Fruit fly (Drosophila melanogaster) Kc167 (cell line): Measurements from ENCODE around the gene cindr.

Experiments
- Myc ChIP-seq: fragments of >200 bp; optimal IDR thresholded peaks from 2 replicates; lab custom pipeline; 2017; ENCODE audit warnings: missing external identifiers
- Sin3A ChIP-seq: fragments of >200 bp; optimal IDR thresholded peaks from 2 replicates; lab custom pipeline; 2018; ENCODE audit warnings: missing external identifiers
- h ChIP-seq: fragments of >200 bp; optimal IDR thresholded peaks from 3 replicates; lab custom pipeline; 2018; ENCODE audit warnings: missing external identifiers
- insv ChIP-seq: fragments of >200 bp; optimal IDR thresholded peaks from 3 replicates; lab custom pipeline; 2018; ENCODE audit warnings: missing external identifiers
- psq ChIP-seq: fragments of >200 bp; optimal IDR thresholded peaks from 2 replicates; lab custom pipeline; 2017; ENCODE audit warnings: missing external identifiers
- ttk ChIP-seq: sonication (Bioruptor generic); optimal IDR thresholded peaks from 2 replicates; lab custom pipeline; 2017; ENCODE audit warnings: missing external identifiers

cindr gene

DNA sequence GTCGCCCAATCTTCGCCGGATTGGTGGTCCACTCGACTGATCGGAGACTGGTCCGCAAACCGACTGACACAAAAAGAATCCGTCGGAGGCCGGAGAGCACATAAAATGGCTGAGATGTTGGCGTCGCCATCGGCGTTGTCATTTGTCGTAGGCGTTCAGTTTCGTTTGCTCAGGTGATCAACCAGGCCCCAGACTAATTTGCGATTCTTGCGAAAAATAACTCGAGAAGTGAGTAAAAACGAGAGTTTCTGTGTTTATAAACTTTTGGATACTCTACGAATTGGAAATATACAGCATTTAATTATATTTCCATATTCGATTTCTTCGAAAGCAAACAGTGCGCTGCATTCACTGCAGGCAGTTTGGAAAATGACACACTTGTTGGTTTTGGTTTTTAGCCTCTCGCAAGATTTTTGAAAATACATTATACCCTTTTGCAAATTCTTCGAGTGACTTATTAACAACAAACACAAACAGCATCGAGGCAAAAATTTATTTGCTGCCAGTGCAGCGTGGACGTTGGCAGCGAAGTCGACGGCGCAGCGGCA, 67.8 kb downstream of the cindr start, which contains the start of gene CG15546:
Gene CG15546, minus strand, starts transcription at position 51 of the 548 bp plus-strand sequence.
- TF ChIP-seq psq (lab: Kevin White, UChicago) (no peak), Sin3A (lab: Kevin White, UChicago) (no peak), insv (no peak), ttk (lab: Kevin White, UChicago) (no peak), Myc (lab: Kevin White, UChicago) (no peak), h (lab: Kevin White, UChicago) (no peak)
